Fruit fly (Drosophila melanogaster) whole organism, embryonic: ENCODE results near the gene CG1824.

Experiments used
- Abd-B ChIP-seq: fragments of 200-800 bp; sonication (Bioruptor generic); optimal IDR thresholded peaks from 2 replicates; lab custom pipeline; 2018; ENCODE audit warnings: missing biosample characterization, mild to moderate bottlenecking, missing genetic modification characterization, moderate library complexity
- CG10366 ChIP-seq: fragments of 200-800 bp; sonication (Bioruptor generic); IDR thresholded peaks from 2 replicates; pipeline ENCODE4 v1.3.6; 2022; ENCODE audit warnings: missing biosample characterization, missing genetic modification characterization
- CG12155 ChIP-seq: fragments of 200-800 bp; sonication (Bioruptor generic); optimal IDR thresholded peaks from 3 replicates; lab custom pipeline; 2016; ENCODE audit warnings: missing biosample characterization, missing genetic modification characterization
- CG12391 ChIP-seq: fragments of 200-800 bp; sonication (Bioruptor generic); optimal IDR thresholded peaks from 3 replicates; lab custom pipeline; 2018; ENCODE audit warnings: missing biosample characterization, mild to moderate bottlenecking, missing genetic modification characterization, moderate library complexity
- CG13424 ChIP-seq: fragments of 200-800 bp; sonication (Bioruptor generic); optimal IDR thresholded peaks from 2 replicates; lab custom pipeline; 2019; ENCODE audit warnings: missing biosample characterization, mild to moderate bottlenecking, missing genetic modification characterization, moderate library complexity
- CG13775 ChIP-seq: fragments of 200-800 bp; sonication (Bioruptor generic); optimal IDR thresholded peaks from 3 replicates; lab custom pipeline; 2017; ENCODE audit warnings: missing biosample characterization, mild to moderate bottlenecking, missing genetic modification characterization
- CG1602 ChIP-seq: fragments of 200-800 bp; sonication (Bioruptor generic); optimal IDR thresholded peaks from 3 replicates; lab custom pipeline; 2016; ENCODE audit warnings: missing biosample characterization, missing genetic modification characterization
- CG16779 ChIP-seq: fragments of 200-800 bp; sonication (Bioruptor generic); IDR thresholded peaks from 2 replicates; pipeline ENCODE4 v1.3.6; 2022; ENCODE audit warnings: missing biosample characterization, missing genetic modification characterization
- CG17829 ChIP-seq: fragments of 200-800 bp; optimal IDR thresholded peaks from 2 replicates; lab custom pipeline; 2019; ENCODE audit warnings: missing biosample characterization, mild to moderate bottlenecking, missing genetic modification characterization, moderate library complexity
- CG2116 ChIP-seq: fragments of 200-800 bp; sonication (Bioruptor generic); optimal IDR thresholded peaks from 3 replicates; lab custom pipeline; 2018; ENCODE audit warnings: missing biosample characterization, mild to moderate bottlenecking, missing genetic modification characterization
- CG2120 ChIP-seq: fragments of 200-800 bp; sonication (Bioruptor generic); optimal IDR thresholded peaks from 3 replicates; lab custom pipeline; 2016; ENCODE audit warnings: missing biosample characterization, missing genetic modification characterization
- CG2712 ChIP-seq: fragments of 200-800 bp; optimal IDR thresholded peaks from 3 replicates; lab custom pipeline; 2019; ENCODE audit warnings: missing biosample characterization, mild to moderate bottlenecking, missing genetic modification characterization, moderate library complexity
- CG31441 ChIP-seq: fragments of 200-800 bp; sonication (Bioruptor generic); IDR thresholded peaks from 2 replicates; pipeline ENCODE4 v1.3.6; 2022; ENCODE audit warnings: missing biosample characterization, missing genetic modification characterization
- CG32767 ChIP-seq: fragments of 200-800 bp; sonication (Bioruptor generic); IDR thresholded peaks from 2 replicates; pipeline ENCODE4 v1.3.6; 2022; ENCODE audit warnings: missing biosample characterization, missing genetic modification characterization
- CG3847 ChIP-seq: fragments of 200-800 bp; sonication (Bioruptor generic); IDR thresholded peaks from 2 replicates; pipeline ENCODE4 v1.3.6; 2022; ENCODE audit warnings: missing biosample characterization, missing genetic modification characterization
- CG42726 ChIP-seq: fragments of 200-800 bp; sonication (Bioruptor generic); IDR thresholded peaks from 2 replicates; pipeline ENCODE4 v1.3.6; 2022; ENCODE audit warnings: missing biosample characterization, missing genetic modification characterization; ENCODE audit not compliant: partially characterized antibody
- CG6175 ChIP-seq: fragments of 200-800 bp; sonication (Bioruptor generic); IDR thresholded peaks from 3 replicates; pipeline ENCODE4 v1.3.6; 2022; ENCODE audit warnings: missing biosample characterization, missing genetic modification characterization
- CG8290 ChIP-seq, 3 experiments: fragments of 200-800 bp; sonication (Bioruptor generic); optimal IDR thresholded peaks; 2 replicates each; lab custom pipeline; 2016 to 2019; ENCODE audit warnings: missing biosample characterization in 3 of 3, missing genetic modification characterization in 3 of 3, mild to moderate bottlenecking in 2 of 3, moderate library complexity in 1 of 3
- CG9609 ChIP-seq: fragments of 200-800 bp; sonication (Bioruptor generic); optimal IDR thresholded peaks from 3 replicates; lab custom pipeline; 2016; ENCODE audit warnings: missing biosample characterization, missing genetic modification characterization
- CG9727 ChIP-seq: fragments of 200-800 bp; sonication (Bioruptor generic); optimal IDR thresholded peaks from 3 replicates; lab custom pipeline; 2017; ENCODE audit warnings: missing biosample characterization, mild to moderate bottlenecking, missing genetic modification characterization
- CG9932 ChIP-seq: fragments of 200-800 bp; sonication (Bioruptor generic); IDR thresholded peaks from 2 replicates; pipeline ENCODE4 v1.3.6; 2022; ENCODE audit warnings: missing biosample characterization, missing genetic modification characterization
- CHES-1-like ChIP-seq: fragments of 200-800 bp; sonication (Bioruptor generic); optimal IDR thresholded peaks from 2 replicates; lab custom pipeline; 2016; ENCODE audit warnings: missing biosample characterization, missing genetic modification characterization
- D19A ChIP-seq: fragments of 200-800 bp; optimal IDR thresholded peaks from 3 replicates; lab custom pipeline; 2019; ENCODE audit warnings: missing biosample characterization, mild to moderate bottlenecking, missing genetic modification characterization, moderate library complexity
- Ets97D ChIP-seq: fragments of 200-800 bp; sonication (Bioruptor generic); optimal IDR thresholded peaks from 3 replicates; lab custom pipeline; 2016; ENCODE audit warnings: missing biosample characterization, missing genetic modification characterization
- HLHmδ ChIP-seq: fragments of 200-800 bp; sonication (Bioruptor generic); optimal IDR thresholded peaks from 2 replicates; lab custom pipeline; 2018; ENCODE audit warnings: missing biosample characterization, mild to moderate bottlenecking, missing genetic modification characterization, moderate library complexity
- NC2β ChIP-seq: fragments of 200-800 bp; sonication (Bioruptor generic); optimal IDR thresholded peaks from 2 replicates; lab custom pipeline; 2016; ENCODE audit warnings: missing biosample characterization, missing genetic modification characterization
- PHDP ChIP-seq: fragments of 200-800 bp; sonication (Bioruptor generic); optimal IDR thresholded peaks from 3 replicates; lab custom pipeline; 2018; ENCODE audit warnings: missing biosample characterization, mild to moderate bottlenecking, missing genetic modification characterization, moderate library complexity
- Pdp1 ChIP-seq, 2 experiments: fragments of 200-800 bp; sonication (Bioruptor generic); optimal IDR thresholded peaks; 3 replicates each; lab custom pipeline; 2016; ENCODE audit warnings: missing biosample characterization in 2 of 2, missing genetic modification characterization in 2 of 2, mild to moderate bottlenecking in 1 of 2, moderate library complexity in 1 of 2
- ase ChIP-seq: fragments of 200-800 bp; sonication (Bioruptor generic); IDR thresholded peaks from 3 replicates; pipeline ENCODE4 v1.3.6; 2022; ENCODE audit warnings: missing biosample characterization, missing genetic modification characterization
- dan ChIP-seq: fragments of 200-800 bp; sonication (Bioruptor generic); IDR thresholded peaks from 2 replicates; pipeline ENCODE4 v1.3.6; 2022; ENCODE audit warnings: missing biosample characterization, missing genetic modification characterization
- dmrt11E ChIP-seq: fragments of 200-800 bp; sonication (Bioruptor generic); optimal IDR thresholded peaks from 3 replicates; lab custom pipeline; 2018; ENCODE audit warnings: missing biosample characterization, mild to moderate bottlenecking, missing genetic modification characterization, moderate library complexity
- exex ChIP-seq: fragments of 200-800 bp; sonication (Bioruptor generic); optimal IDR thresholded peaks from 4 replicates; lab custom pipeline; 2018; ENCODE audit warnings: missing biosample characterization, mild to moderate bottlenecking, missing genetic modification characterization, moderate library complexity
- ftz-f1 ChIP-seq: fragments of 200-800 bp; sonication (Bioruptor generic); optimal IDR thresholded peaks from 2 replicates; lab custom pipeline; 2016; ENCODE audit warnings: missing biosample characterization, missing genetic modification characterization
- hb ChIP-seq: fragments of 200-800 bp; sonication (Bioruptor generic); IDR thresholded peaks from 3 replicates; pipeline ENCODE4 v1.3.6; 2022; ENCODE audit warnings: missing biosample characterization, missing genetic modification characterization; ENCODE audit not compliant: partially characterized antibody
- hbn ChIP-seq: fragments of 200-800 bp; sonication (Bioruptor generic); IDR thresholded peaks from 2 replicates; pipeline ENCODE4 v1.3.6; 2022; ENCODE audit warnings: missing biosample characterization, missing genetic modification characterization; ENCODE audit not compliant: partially characterized antibody
- inv ChIP-seq: fragments of 200-800 bp; sonication (Bioruptor generic); IDR thresholded peaks from 2 replicates; pipeline ENCODE4 v1.3.6; 2022; ENCODE audit warnings: missing biosample characterization, missing genetic modification characterization; ENCODE audit not compliant: partially characterized antibody
- kah ChIP-seq: fragments of 200-800 bp; sonication (Bioruptor generic); optimal IDR thresholded peaks from 2 replicates; lab custom pipeline; 2018; ENCODE audit warnings: missing biosample characterization, mild to moderate bottlenecking, missing genetic modification characterization
- lola ChIP-seq, 3 experiments: fragments of >200 bp in 2 of 3; fragments of 200-800 bp in 1 of 3; sonication (Bioruptor generic) in 1 of 3; optimal IDR thresholded peaks; 2 replicates each; lab custom pipeline; 2017 to 2019; ENCODE audit warnings: missing biosample characterization in 3 of 3, missing genetic modification characterization in 3 of 3, mild to moderate bottlenecking in 1 of 3, moderate library complexity in 1 of 3
- mam ChIP-seq: fragments of 200-800 bp; sonication (Bioruptor generic); optimal IDR thresholded peaks from 3 replicates; lab custom pipeline; 2016; ENCODE audit warnings: missing biosample characterization, missing genetic modification characterization
- nerfin-2 ChIP-seq: fragments of 200-800 bp; sonication (Bioruptor generic); IDR thresholded peaks from 2 replicates; pipeline ENCODE4 v1.3.6; 2022; ENCODE audit warnings: missing biosample characterization, missing genetic modification characterization; ENCODE audit not compliant: partially characterized antibody
- pita ChIP-seq: fragments of 200-800 bp; sonication (Bioruptor generic); optimal IDR thresholded peaks from 2 replicates; lab custom pipeline; 2017; ENCODE audit warnings: missing biosample characterization, mild to moderate bottlenecking, missing genetic modification characterization
- psq ChIP-seq: fragments of 200-800 bp; sonication (Bioruptor generic); optimal IDR thresholded peaks from 2 replicates; lab custom pipeline; 2017; ENCODE audit warnings: missing biosample characterization, missing genetic modification characterization
- sna ChIP-seq: fragments of 200-800 bp; sonication (Bioruptor generic); IDR thresholded peaks from 2 replicates; pipeline ENCODE4 v1.3.6; 2022; ENCODE audit warnings: missing biosample characterization, missing genetic modification characterization; ENCODE audit not compliant: partially characterized antibody
- sob ChIP-seq: fragments of 200-800 bp; sonication (Bioruptor generic); IDR thresholded peaks from 2 replicates; pipeline ENCODE4 v1.3.6; 2022; ENCODE audit warnings: missing biosample characterization, missing genetic modification characterization
- tap ChIP-seq: fragments of 200-800 bp; optimal IDR thresholded peaks from 3 replicates; lab custom pipeline; 2019; ENCODE audit warnings: missing biosample characterization, mild to moderate bottlenecking, missing genetic modification characterization, moderate library complexity
- trem ChIP-seq: fragments of 200-800 bp; optimal IDR thresholded peaks from 3 replicates; lab custom pipeline; 2019; ENCODE audit warnings: missing biosample characterization, mild to moderate bottlenecking, missing genetic modification characterization, moderate library complexity
- unpg ChIP-seq: fragments of 200-800 bp; sonication (Bioruptor generic); optimal IDR thresholded peaks from 3 replicates; lab custom pipeline; 2018; ENCODE audit warnings: missing biosample characterization, mild to moderate bottlenecking, missing genetic modification characterization, moderate library complexity

The CG1824 gene

DNA sequence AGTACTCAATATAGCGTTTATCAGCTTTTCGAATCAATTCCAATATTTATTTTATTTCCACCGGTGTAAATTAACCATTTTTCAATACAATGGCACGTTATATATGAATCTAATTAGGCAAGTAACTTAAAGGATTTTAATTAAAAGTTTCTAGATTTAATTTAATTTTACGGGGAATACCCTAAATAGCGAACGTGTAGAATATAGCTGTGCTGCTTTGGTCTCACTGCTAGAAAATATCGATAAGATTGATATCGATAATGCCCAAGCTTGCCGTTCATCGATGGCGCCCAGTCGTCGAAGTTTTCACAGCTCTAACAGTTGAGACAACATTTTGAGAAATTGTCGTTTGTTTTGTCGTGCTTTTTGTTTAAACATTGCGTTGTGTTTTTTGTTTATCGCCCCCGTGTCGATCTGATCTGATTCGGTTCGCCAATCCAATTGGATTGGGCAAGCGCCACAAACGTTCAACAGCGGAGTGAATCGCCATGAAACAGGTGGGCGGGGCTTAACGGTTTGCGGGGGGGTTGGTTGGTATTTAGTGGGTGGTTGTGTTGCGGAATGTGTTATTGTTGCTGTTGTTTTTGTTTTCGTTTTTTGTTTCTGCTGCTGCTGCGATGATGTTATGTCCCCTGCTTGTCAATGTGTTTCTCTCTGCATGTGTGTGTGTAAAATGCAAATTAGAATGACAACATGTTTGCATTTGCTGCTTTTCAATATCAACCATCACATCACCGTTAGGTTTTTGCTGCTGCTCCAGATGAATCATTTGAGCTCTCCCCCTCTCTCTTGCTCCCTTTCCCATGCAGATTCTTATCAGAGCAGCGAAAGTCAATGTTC is 36.1 kb upstream of the CG1824 start, which contains the start of gene Tomosyn (continued):
- TF ChIP-seq CG16779 (GFP tag; lab: Robert Waterston, UW): no peak
- TF ChIP-seq dan: no peak
- TF ChIP-seq trem (tag; lab: Kevin White, UChicago): peak; percentile 54
- TF ChIP-seq HLHmδ (GFP tag; lab: Kevin White, UChicago): no peak
- peak; percentile 40 for TF ChIP-seq exex (tag; lab: Kevin White, UChicago)
- no peak for TF ChIP-seq ftz-f1 (GFP tag; lab: Kevin White, UChicago)
- peak in 1 of 3 experiments; percentile 24 for TF ChIP-seq lola (GFP tag; optimal IDR thresholded peaks at IDR 0.05; lab: Kevin White, UChicago)
- no peak for TF ChIP-seq ase (GFP tag; lab: Robert Waterston, UW)
- no peak for TF ChIP-seq CG1602 (GFP tag; lab: Kevin White, UChicago)
- peak; percentile 52 for TF ChIP-seq Abd-B (GFP tag; lab: Kevin White, UChicago)
- peak; percentile 49 for TF ChIP-seq CG13424 (tag; lab: Kevin White, UChicago)
- peak; percentile 62 for TF ChIP-seq CG17829 (tag; lab: Kevin White, UChicago)
- peak; percentile 35 for TF ChIP-seq PHDP (tag; lab: Kevin White, UChicago)
- TF ChIP-seq hb (GFP tag; lab: Robert Waterston, UW): peak; percentile 73
- peak; percentile 72 for TF ChIP-seq hbn (GFP tag; lab: Robert Waterston, UW)
- no peak for TF ChIP-seq CG9609 (GFP tag; lab: Kevin White, UChicago)
- TF ChIP-seq dmrt11E: peak; percentile 47
- TF ChIP-seq CHES-1-like (GFP tag; lab: Kevin White, UChicago): peak; percentile 51
- TF ChIP-seq CG31441 (GFP tag; lab: Robert Waterston, UW): peak; percentile 36
- peak; percentile 48 for TF ChIP-seq unpg
- TF ChIP-seq psq (GFP tag; lab: Kevin White, UChicago): no peak
- 0 out of 2 replicates have a peak, but pooled peaks have one; percentile 11 for TF ChIP-seq CG10366 (GFP tag; lab: Robert Waterston, UW)
- peak; percentile 85 for TF ChIP-seq kah
- peak; percentile 32 for TF ChIP-seq mam (GFP tag; lab: Kevin White, UChicago)
- peak; percentile 69 for TF ChIP-seq inv
- TF ChIP-seq Pdp1 (GFP tag; optimal IDR thresholded peaks at IDR 0.05; lab: Kevin White, UChicago): peak; percentile 15 to 33
- peak; percentile 24 for TF ChIP-seq D19A
- TF ChIP-seq sob: peak; percentile 25; the same call in 1 of the 2 replicates
- TF ChIP-seq CG12391 (tag; lab: Kevin White, UChicago): peak; percentile 61
- no peak for TF ChIP-seq CG8290 (GFP tag; optimal IDR thresholded peaks at IDR 0.05; lab: Kevin White, UChicago)
- TF ChIP-seq CG8290 (tag; optimal IDR thresholded peaks at IDR 0.05; lab: Kevin White, UChicago): peak in 1 of 2 experiments; percentile 49
- peak; percentile 67 for TF ChIP-seq Ets97D (GFP tag; lab: Kevin White, UChicago)
- no peak for TF ChIP-seq pita
- TF ChIP-seq CG32767 (GFP tag; lab: Robert Waterston, UW): no peak
- peak; percentile 50 for TF ChIP-seq CG3847 (GFP tag; lab: Robert Waterston, UW)
- TF ChIP-seq CG13775 (GFP tag; lab: Kevin White, UChicago): peak; percentile 26
- TF ChIP-seq sna (GFP tag; lab: Robert Waterston, UW): 0 out of 2 replicates have a peak, but pooled peaks have one; percentile 52
- TF ChIP-seq CG6175 (GFP tag; lab: Robert Waterston, UW): no peak
- TF ChIP-seq NC2β (GFP tag; lab: Kevin White, UChicago): peak; percentile 52
- no peak for TF ChIP-seq CG12155 (GFP tag; lab: Kevin White, UChicago)
- peak; percentile 40 for TF ChIP-seq CG9932 (GFP tag; lab: Robert Waterston, UW)
- TF ChIP-seq CG42726 (GFP tag; lab: Robert Waterston, UW): no peak
- TF ChIP-seq tap (tag; lab: Kevin White, UChicago): no peak
- peak; percentile 66 for TF ChIP-seq CG2116 (GFP tag; lab: Kevin White, UChicago)
- TF ChIP-seq CG9727 (GFP tag; lab: Kevin White, UChicago): peak; percentile 29
- TF ChIP-seq CG2712: peak; percentile 64
- TF ChIP-seq nerfin-2: peak; percentile 73
- peak; percentile 62 for TF ChIP-seq CG2120 (GFP tag; lab: Kevin White, UChicago)
